Worm (Caenorhabditis elegans): ENCODE data around the gene grd-12.

grd-12 gene

DNA sequence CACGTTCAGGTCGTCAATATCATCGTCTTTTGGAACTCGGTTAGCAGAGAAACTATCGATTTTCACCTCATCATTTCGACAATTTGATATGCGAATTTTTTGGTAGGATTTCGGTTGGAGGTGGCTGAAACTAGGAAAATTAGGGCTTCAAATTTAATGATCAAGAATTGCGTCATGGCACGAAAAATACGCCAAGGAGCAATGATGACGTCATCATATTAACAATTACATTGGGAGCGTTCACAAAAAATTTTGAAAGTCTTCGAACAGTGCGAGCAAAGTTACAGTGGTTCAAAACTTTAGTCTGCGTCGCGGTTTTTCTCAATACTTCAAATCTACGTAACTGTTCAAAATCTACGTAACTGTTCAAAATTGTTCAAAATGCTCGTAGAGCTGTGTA is 35.4 kb upstream of the grd-12 start:
- TF ChIP-seq hlh-15 (tag; optimal IDR thresholded peaks at IDR 0.05) = no peak
- no peak for TF ChIP-seq ceh-45 (GFP tag; IDR thresholded peaks at IDR 0.05)
- no peak for TF ChIP-seq ahr-1 (tag; optimal IDR thresholded peaks at IDR 0.05)
- no peak for TF ChIP-seq pqm-1 (tag; optimal IDR thresholded peaks at IDR 0.05)
- no peak for TF ChIP-seq ceh-30 (tag; optimal IDR thresholded peaks at IDR 0.05)
- no peak for TF ChIP-seq lim-6 (tag; optimal IDR thresholded peaks at IDR 0.05)
- TF ChIP-seq rnt-1 (tag; optimal IDR thresholded peaks at IDR 0.05) = no peak
- TF ChIP-seq elt-2 (tag; optimal IDR thresholded peaks at IDR 0.05) = no peak
- TF ChIP-seq sox-2 (GFP tag; IDR thresholded peaks at IDR 0.05) = no peak
- no peak for TF ChIP-seq eyg-1 (tag; optimal IDR thresholded peaks at IDR 0.05)
- TF ChIP-seq unc-55 (GFP tag; optimal IDR thresholded peaks at IDR 0.05) = no peak
- no peak for TF ChIP-seq tbx-2 (tag; optimal IDR thresholded peaks at IDR 0.05)
- TF ChIP-seq elt-4 (tag; optimal IDR thresholded peaks at IDR 0.05) = no peak
- no peak for TF ChIP-seq hlh-8 (tag; optimal IDR thresholded peaks at IDR 0.05)
- TF ChIP-seq fax-1 (tag; optimal IDR thresholded peaks at IDR 0.05) = no peak
- TF ChIP-seq mec-3 (tag; optimal IDR thresholded peaks at IDR 0.05; ENCODE audit: borderline replicate concordance) = no peak

- TF ChIP-seq hlh-6 (tag; optimal IDR thresholded peaks at IDR 0.05) (no peak), pax-1 (tag; optimal IDR thresholded peaks at IDR 0.05) (no peak), eyg-1 (tag; optimal IDR thresholded peaks at IDR 0.05) (no peak), ceh-22 (tag; optimal IDR thresholded peaks at IDR 0.05) (no peak), unc-86 (tag; optimal IDR thresholded peaks at IDR 0.05) (no peak)
Observed at ce11 chrV:14943774-14944173, 34.5 kb upstream of the grd-12 start.

ce11 chrV:14945124-14945523 is 33.2 kb upstream of the grd-12 start:
- TF ChIP-seq ceh-9 (tag; optimal IDR thresholded peaks at IDR 0.05) (no peak), fax-1 (tag; optimal IDR thresholded peaks at IDR 0.05) (no peak), che-1 (tag; optimal IDR thresholded peaks at IDR 0.05) (no peak), fkh-10 (GFP tag; optimal IDR thresholded peaks at IDR 0.05) (no peak), pag-3 (tag; optimal IDR thresholded peaks at IDR 0.05; ENCODE audit: borderline replicate concordance) (no peak), ceh-18 (tag; optimal IDR thresholded peaks at IDR 0.05) (no peak), lim-6 (tag; optimal IDR thresholded peaks at IDR 0.05) (no peak), sdc-2 (tag; optimal IDR thresholded peaks at IDR 0.05) (no peak), C38D4.7 (GFP tag; optimal IDR thresholded peaks at IDR 0.05) (no peak), madf-2 (tag; optimal IDR thresholded peaks at IDR 0.05) (no peak), ceh-24 (tag; optimal IDR thresholded peaks at IDR 0.05) (no peak), lin-11 (tag; optimal IDR thresholded peaks at IDR 0.05) (no peak), elt-4 (tag; optimal IDR thresholded peaks at IDR 0.05) (no peak), ztf-16 (tag; optimal IDR thresholded peaks at IDR 0.05) (no peak), ceh-45 (GFP tag; IDR thresholded peaks at IDR 0.05) (no peak), unc-55 (GFP tag; optimal IDR thresholded peaks at IDR 0.05) (no peak)

ce11 chrV:14945697-14946096 is 32.6 kb upstream of the grd-12 start, which contains the start of gene C30G7.3:
Gene C30G7.3, minus strand, starts transcription at chrV:14945704.
- TF ChIP-seq sdc-2 (tag; optimal IDR thresholded peaks at IDR 0.05) (no peak), fkh-10 (GFP tag; optimal IDR thresholded peaks at IDR 0.05) (no peak), pat-9 (tag; optimal IDR thresholded peaks at IDR 0.05) (no peak), lim-6 (tag; optimal IDR thresholded peaks at IDR 0.05) (no peak), ceh-19 (GFP tag; optimal IDR thresholded peaks at IDR 0.05) (no peak), unc-55 (GFP tag; optimal IDR thresholded peaks at IDR 0.05) (no peak), ttx-3 (tag; optimal IDR thresholded peaks at IDR 0.05) (no peak), fax-1 (tag; optimal IDR thresholded peaks at IDR 0.05) (no peak), ceh-6 (GFP tag; optimal IDR thresholded peaks at IDR 0.05) (no peak), ceh-22 (tag; optimal IDR thresholded peaks at IDR 0.05) (no peak), ceh-18 (tag; optimal IDR thresholded peaks at IDR 0.05) (no peak), pqm-1 (tag; optimal IDR thresholded peaks at IDR 0.05) (no peak), mec-3 (tag; optimal IDR thresholded peaks at IDR 0.05; ENCODE audit: borderline replicate concordance) (no peak)

- TF ChIP-seq dve-1 (tag; optimal IDR thresholded peaks at IDR 0.05) = no peak
Observed at ce11 chrV:14947022-14947421, 31.3 kb upstream of the grd-12 start, which contains the start of gene C30G7.4. Gene C30G7.4, minus strand, starts transcription at chrV:14947122.
